Worm (Caenorhabditis elegans): ENCODE data around the gene C18B10.6.

DNA sequence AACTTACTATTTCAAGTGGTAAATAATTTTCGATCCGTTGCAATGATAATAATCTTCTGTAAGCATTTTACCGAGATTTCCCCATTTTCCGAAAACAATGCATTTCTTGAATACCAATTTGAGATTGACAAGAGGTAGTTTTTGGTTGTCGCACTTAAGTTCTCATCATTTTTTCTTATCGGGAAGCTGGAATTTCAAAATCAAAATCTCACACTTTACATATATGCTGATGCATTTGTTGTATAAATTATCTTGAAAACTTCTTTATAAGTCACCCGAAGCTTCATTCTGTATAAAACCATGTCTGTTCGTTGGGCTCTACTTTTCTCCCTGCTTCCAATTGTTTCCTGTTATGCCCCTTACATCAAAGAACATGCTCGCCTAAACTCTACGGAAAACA lies 29.4 kb downstream of the C18B10.6 start, which contains the start of gene try-11:
- TF ChIP-seq C16A3.4 (tag; optimal IDR thresholded peaks at IDR 0.05), result no peak
- TF ChIP-seq lin-35 (GFP tag; optimal IDR thresholded peaks at IDR 0.05), result no peak
- no peak for TF ChIP-seq fkh-10 (GFP tag; optimal IDR thresholded peaks at IDR 0.05)
- TF ChIP-seq efl-1 (optimal IDR thresholded peaks at IDR 0.05), result no peak
- peak in 1 of 2 experiments; percentile 24 for TF ChIP-seq efl-1 (GFP tag; optimal IDR thresholded peaks at IDR 0.05 in 1 of 2)
- TF ChIP-seq pqm-1 (tag; optimal IDR thresholded peaks at IDR 0.05), result no peak
